Fruit fly (Drosophila melanogaster) whole organism, embryonic: Measurements from ENCODE around the gene CG13921.

Source experiments
- ATbp ChIP-seq: fragments of 200-800 bp; sonication (Bioruptor generic); optimal IDR thresholded peaks from 2 replicates; lab custom pipeline; 2017; ENCODE audit warnings: missing biosample characterization, mild to moderate bottlenecking, missing genetic modification characterization, missing genetic modification reagents
- Atf3 ChIP-seq: fragments of 200-800 bp; sonication (Bioruptor generic); optimal IDR thresholded peaks from 3 replicates; lab custom pipeline; 2016; ENCODE audit warnings: missing biosample characterization, missing genetic modification characterization
- CG10274 ChIP-seq: fragments of 200-800 bp; sonication (Bioruptor generic); optimal IDR thresholded peaks from 3 replicates; lab custom pipeline; 2017; ENCODE audit warnings: missing biosample characterization, mild to moderate bottlenecking, missing genetic modification characterization
- CG10543 ChIP-seq: fragments of 200-800 bp; sonication (Bioruptor generic); optimal IDR thresholded peaks from 3 replicates; lab custom pipeline; 2017; ENCODE audit warnings: missing biosample characterization, mild to moderate bottlenecking, missing genetic modification characterization, moderate library complexity
- CG10654 ChIP-seq: fragments of 200-800 bp; sonication (Bioruptor generic); optimal IDR thresholded peaks from 2 replicates; lab custom pipeline; 2016; ENCODE audit warnings: missing biosample characterization, missing genetic modification characterization
- CG11247 ChIP-seq: fragments of 200-800 bp; sonication (Bioruptor generic); IDR thresholded peaks from 2 replicates; pipeline ENCODE4 v1.3.6; 2022; ENCODE audit warnings: missing biosample characterization, missing genetic modification characterization
- CG12071 ChIP-seq: fragments of 200-800 bp; sonication (Bioruptor generic); optimal IDR thresholded peaks from 3 replicates; lab custom pipeline; 2018; ENCODE audit warnings: missing biosample characterization, mild to moderate bottlenecking, missing genetic modification characterization
- CG1233 ChIP-seq: fragments of 200-800 bp; sonication (Bioruptor generic); optimal IDR thresholded peaks from 4 replicates; lab custom pipeline; 2018; ENCODE audit warnings: missing biosample characterization, mild to moderate bottlenecking, missing genetic modification characterization
- CG14050 ChIP-seq: fragments of 200-800 bp; sonication (Bioruptor generic); IDR thresholded peaks from 3 replicates; pipeline ENCODE4 v1.3.6; 2022; ENCODE audit warnings: missing biosample characterization, missing genetic modification characterization
- CG15011 ChIP-seq: fragments of 200-800 bp; sonication (Bioruptor generic); optimal IDR thresholded peaks from 3 replicates; lab custom pipeline; 2018; ENCODE audit warnings: missing biosample characterization, mild to moderate bottlenecking, missing genetic modification characterization
- CG17612 ChIP-seq: fragments of 200-800 bp; sonication (Bioruptor generic); IDR thresholded peaks from 2 replicates; pipeline ENCODE4 v1.3.6; 2022; ENCODE audit warnings: missing biosample characterization, missing genetic modification characterization
- CG18011 ChIP-seq: fragments of 200-800 bp; sonication (Bioruptor generic); optimal IDR thresholded peaks from 2 replicates; lab custom pipeline; 2017; ENCODE audit warnings: missing biosample characterization, missing genetic modification characterization, mild to moderate bottlenecking, moderate library complexity, missing genotype
- CG2889 ChIP-seq: fragments of 200-800 bp; sonication (Bioruptor generic); IDR thresholded peaks from 3 replicates; pipeline ENCODE4 v1.3.6; 2022; ENCODE audit warnings: missing biosample characterization, missing genetic modification characterization
- CG33213 ChIP-seq: fragments of 200-800 bp; sonication (Bioruptor generic); optimal IDR thresholded peaks from 3 replicates; lab custom pipeline; 2016; ENCODE audit warnings: missing biosample characterization, missing genetic modification characterization
- CG34422 ChIP-seq: fragments of 200-800 bp; sonication (Bioruptor generic); IDR thresholded peaks from 3 replicates; pipeline ENCODE4 v1.3.6; 2022; ENCODE audit warnings: missing biosample characterization, missing genetic modification characterization
- CG4707 ChIP-seq: fragments of 200-800 bp; sonication (Bioruptor generic); optimal IDR thresholded peaks from 2 replicates; lab custom pipeline; 2018; ENCODE audit warnings: missing biosample characterization, mild to moderate bottlenecking, missing genetic modification characterization, moderate library complexity
- CG4854 ChIP-seq: fragments of 200-800 bp; sonication (Bioruptor generic); optimal IDR thresholded peaks from 2 replicates; lab custom pipeline; 2016; ENCODE audit warnings: missing biosample characterization, missing genetic modification characterization, inconsistent platforms
- CG8944 ChIP-seq: fragments of 200-800 bp; sonication (Bioruptor generic); optimal IDR thresholded peaks from 3 replicates; lab custom pipeline; 2016; ENCODE audit warnings: missing biosample characterization, missing genetic modification characterization
- CG9727 ChIP-seq: fragments of 200-800 bp; sonication (Bioruptor generic); optimal IDR thresholded peaks from 3 replicates; lab custom pipeline; 2017; ENCODE audit warnings: missing biosample characterization, mild to moderate bottlenecking, missing genetic modification characterization
- CG9932 ChIP-seq: fragments of 200-800 bp; sonication (Bioruptor generic); IDR thresholded peaks from 2 replicates; pipeline ENCODE4 v1.3.6; 2022; ENCODE audit warnings: missing biosample characterization, missing genetic modification characterization
- Gsc ChIP-seq: fragments of 200-800 bp; sonication (Bioruptor generic); IDR thresholded peaks from 2 replicates; pipeline ENCODE4 v1.3.6; 2022; ENCODE audit warnings: missing biosample characterization, missing genetic modification characterization
- H2.0 ChIP-seq: fragments of 200-800 bp; sonication (Bioruptor generic); IDR thresholded peaks from 2 replicates; pipeline ENCODE4 v1.3.6; 2022; ENCODE audit warnings: missing biosample characterization, missing genetic modification characterization
- HLH54F ChIP-seq: fragments of 200-800 bp; sonication (Bioruptor generic); optimal IDR thresholded peaks from 3 replicates; lab custom pipeline; 2016; ENCODE audit warnings: missing biosample characterization, missing genetic modification characterization
- Hr39 ChIP-seq: fragments of >200 bp; optimal IDR thresholded peaks from 2 replicates; lab custom pipeline; 2017
- MESR4 ChIP-seq: fragments of 200-800 bp; sonication (Bioruptor generic); optimal IDR thresholded peaks from 2 replicates; lab custom pipeline; 2018; ENCODE audit warnings: missing biosample characterization, mild to moderate bottlenecking, missing genetic modification characterization, moderate library complexity
- Med ChIP-seq: fragments of 200-800 bp; sonication (Bioruptor generic); peaks from one replicate; lab custom pipeline; 2016; ENCODE audit warnings: missing biosample characterization, missing genetic modification characterization, mild to moderate bottlenecking, inconsistent platforms, moderate library complexity
- NC2β ChIP-seq: fragments of 200-800 bp; sonication (Bioruptor generic); optimal IDR thresholded peaks from 2 replicates; lab custom pipeline; 2016; ENCODE audit warnings: missing biosample characterization, missing genetic modification characterization
- Rx ChIP-seq: fragments of 200-800 bp; sonication (Bioruptor generic); IDR thresholded peaks from 2 replicates; pipeline ENCODE4 v1.3.6; 2022; ENCODE audit warnings: missing biosample characterization, missing genetic modification characterization
- ase ChIP-seq: fragments of 200-800 bp; sonication (Bioruptor generic); IDR thresholded peaks from 3 replicates; pipeline ENCODE4 v1.3.6; 2022; ENCODE audit warnings: missing biosample characterization, missing genetic modification characterization
- bigmax ChIP-seq: fragments of 200-800 bp; sonication (Bioruptor generic); optimal IDR thresholded peaks from 2 replicates; lab custom pipeline; 2018; ENCODE audit warnings: missing biosample characterization, mild to moderate bottlenecking, missing genetic modification characterization
- bowl ChIP-seq: fragments of 200-800 bp; sonication (Bioruptor generic); IDR thresholded peaks from 2 replicates; pipeline ENCODE4 v1.3.6; 2022; ENCODE audit warnings: missing biosample characterization, missing genetic modification characterization
- caup ChIP-seq: fragments of 200-800 bp; sonication (Bioruptor generic); optimal IDR thresholded peaks from 3 replicates; lab custom pipeline; 2017; ENCODE audit warnings: missing biosample characterization, mild to moderate bottlenecking, missing genetic modification characterization, moderate library complexity; ENCODE audit not compliant: severe bottlenecking
- chif ChIP-seq, 2 experiments: fragments of 200-800 bp; sonication (Bioruptor generic); optimal IDR thresholded peaks; 3 replicates each; lab custom pipeline; 2016; ENCODE audit warnings: missing biosample characterization in 2 of 2, missing genetic modification characterization in 2 of 2
- dpn ChIP-seq, 2 experiments: fragments of 200-800 bp; sonication (Bioruptor generic); optimal IDR thresholded peaks; 3 replicates each; lab custom pipeline; 2016; ENCODE audit warnings: missing biosample characterization in 2 of 2, missing genetic modification characterization in 2 of 2
- dysf ChIP-seq: fragments of 200-800 bp; sonication (Bioruptor generic); IDR thresholded peaks from 3 replicates; pipeline ENCODE4 v1.3.6; 2022; ENCODE audit warnings: missing biosample characterization, missing genetic modification characterization
- fru ChIP-seq: fragments of >200 bp; optimal IDR thresholded peaks from 2 replicates; lab custom pipeline; 2017
- gsb-n ChIP-seq: fragments of 200-800 bp; sonication (Bioruptor generic); optimal IDR thresholded peaks from 3 replicates; lab custom pipeline; 2018; ENCODE audit warnings: missing biosample characterization, mild to moderate bottlenecking, missing genetic modification characterization
- lmd ChIP-seq: fragments of 200-800 bp; sonication (Bioruptor generic); IDR thresholded peaks from 2 replicates; pipeline ENCODE4 v1.3.6; 2022; ENCODE audit warnings: missing biosample characterization, missing genetic modification characterization
- phol ChIP-seq: fragments of 200-800 bp; sonication (Bioruptor generic); optimal IDR thresholded peaks from 3 replicates; lab custom pipeline; 2018; ENCODE audit warnings: missing biosample characterization, mild to moderate bottlenecking, missing genetic modification characterization, moderate library complexity
- prd ChIP-seq, 3 experiments: fragments of >200 bp in 2 of 3; fragments of 200-800 bp in 1 of 3; sonication (Bioruptor generic) in 1 of 3; optimal IDR thresholded peaks in 2 of 3; IDR thresholded peaks in 1 of 3; 2 replicates in 2 of 3; 3 replicates in 1 of 3; pipeline versions ENCODE4 v1.3.6 to Lab custom; 2017 to 2022; ENCODE audit warnings: missing biosample characterization in 1 of 3, missing genetic modification characterization in 1 of 3
- psq ChIP-seq: fragments of 200-800 bp; sonication (Bioruptor generic); optimal IDR thresholded peaks from 2 replicates; lab custom pipeline; 2017; ENCODE audit warnings: missing biosample characterization, missing genetic modification characterization
- pzg ChIP-seq: fragments of 200-800 bp; sonication (Bioruptor generic); optimal IDR thresholded peaks from 3 replicates; lab custom pipeline; 2018; ENCODE audit warnings: missing biosample characterization, mild to moderate bottlenecking, missing genetic modification characterization, moderate library complexity
- sc ChIP-seq, 3 experiments: fragments of >200 bp in 2 of 3; fragments of 200-800 bp in 1 of 3; sonication (Bioruptor generic) in 1 of 3; optimal IDR thresholded peaks; 2 replicates in 2 of 3; 3 replicates in 1 of 3; lab custom pipeline; 2017; ENCODE audit warnings: mild to moderate bottlenecking in 1 of 3, missing biosample characterization in 1 of 3, missing genetic modification characterization in 1 of 3, missing genetic modification reagents in 1 of 3
- sima ChIP-seq: fragments of 200-800 bp; sonication (Bioruptor generic); optimal IDR thresholded peaks from 2 replicates; lab custom pipeline; 2016; ENCODE audit warnings: missing biosample characterization, missing genetic modification characterization
- sisA ChIP-seq: fragments of 200-800 bp; sonication (Bioruptor generic); IDR thresholded peaks from 2 replicates; pipeline ENCODE4 v1.3.6; 2022; ENCODE audit warnings: missing biosample characterization, missing genetic modification characterization
- tup ChIP-seq: fragments of 200-800 bp; sonication (Bioruptor generic); optimal IDR thresholded peaks from 2 replicates; lab custom pipeline; 2016; ENCODE audit warnings: missing biosample characterization, mild to moderate bottlenecking, missing genetic modification characterization, moderate library complexity
- unc-4 ChIP-seq: fragments of 200-800 bp; sonication (Bioruptor generic); IDR thresholded peaks from 2 replicates; pipeline ENCODE4 v1.3.6; 2022; ENCODE audit warnings: missing biosample characterization, missing genetic modification characterization; ENCODE audit not compliant: partially characterized antibody
- yki ChIP-seq: fragments of >200 bp; optimal IDR thresholded peaks from 3 replicates; lab custom pipeline; 2018
- zen2 ChIP-seq: fragments of 200-800 bp; sonication (Bioruptor generic); IDR thresholded peaks from 3 replicates; pipeline ENCODE4 v1.3.6; 2022; ENCODE audit warnings: missing biosample characterization, missing genetic modification characterization; ENCODE audit not compliant: partially characterized antibody
- zf30C ChIP-seq: fragments of 200-800 bp; sonication (Bioruptor generic); optimal IDR thresholded peaks from 3 replicates; lab custom pipeline; 2018; ENCODE audit warnings: missing biosample characterization, mild to moderate bottlenecking, missing genetic modification characterization

Gene CG13921

DNA sequence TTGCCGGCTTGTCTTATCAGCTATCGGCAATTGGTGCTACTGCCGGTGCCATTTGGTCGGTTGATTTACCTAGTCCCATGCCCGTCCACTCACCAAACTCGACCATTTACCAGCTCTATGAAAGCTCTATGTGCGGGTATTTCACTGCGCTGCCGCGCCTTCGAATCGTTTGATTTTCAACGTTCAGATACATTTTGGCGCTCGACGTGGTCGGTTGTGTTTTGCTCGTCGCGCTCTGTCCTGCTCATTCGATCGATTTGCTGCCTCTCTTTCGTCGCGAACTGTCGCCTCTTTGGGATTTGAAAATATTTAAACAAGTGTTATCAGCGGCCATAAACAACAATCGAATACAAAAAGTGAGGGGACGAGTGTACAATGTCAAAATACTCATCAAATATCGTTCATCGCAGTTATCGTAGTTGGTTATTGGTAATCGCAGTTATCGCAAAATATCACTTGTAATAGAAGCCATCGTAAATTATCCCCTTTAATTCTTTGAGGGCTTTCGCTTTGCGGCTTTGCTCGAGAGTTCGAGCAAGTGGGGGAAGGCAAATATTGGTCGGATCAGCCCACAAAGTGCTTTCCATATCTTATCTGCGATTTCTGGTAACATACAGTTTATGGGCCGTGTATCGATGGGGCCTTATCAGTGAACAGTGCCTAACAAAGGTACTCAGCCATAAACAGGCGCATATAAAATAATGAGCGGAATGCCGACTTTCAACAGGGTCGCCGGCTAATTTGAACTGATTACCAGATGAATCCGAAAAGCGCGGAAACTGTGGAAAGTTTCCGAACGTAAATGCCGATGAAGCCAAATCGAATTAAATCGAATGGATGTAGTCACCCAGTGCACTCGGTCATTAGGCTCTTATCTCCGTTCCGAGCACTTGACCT, 4.8 kb upstream of the CG13921 start (continued):
- TF ChIP-seq prd (optimal IDR thresholded peaks at IDR 0.05; lab: Kevin White, UChicago) (no peak), prd (GFP tag; IDR thresholded peaks at IDR 0.05; lab: Robert Waterston, UW) (0 out of 3 replicates have a peak, but pooled peaks have one; percentile 3), CG1233 (GFP tag; lab: Kevin White, UChicago) (no peak), gsb-n (tag; lab: Kevin White, UChicago) (no peak), Med (GFP tag; lab: Kevin White, UChicago) (peak; percentile 85), fru (no peak), CG8944 (GFP tag; lab: Kevin White, UChicago) (no peak), CG2889 (GFP tag; lab: Robert Waterston, UW) (no peak), phol (tag; lab: Kevin White, UChicago) (no peak), MESR4 (GFP tag; lab: Kevin White, UChicago) (no peak), CG33213 (GFP tag; lab: Kevin White, UChicago) (no peak), CG14050 (GFP tag; lab: Robert Waterston, UW) (no peak), Rx (no peak), NC2β (GFP tag; lab: Kevin White, UChicago) (no peak), CG10543 (peak; percentile 75), caup (GFP tag; lab: Kevin White, UChicago) (no peak), pzg (no peak), H2.0 (GFP tag; lab: Robert Waterston, UW) (no peak), CG17612 (GFP tag; lab: Robert Waterston, UW) (no peak), unc-4 (GFP tag; lab: Robert Waterston, UW) (no peak), chif (GFP tag; optimal IDR thresholded peaks at IDR 0.05; lab: Kevin White, UChicago) (no peak), bowl (GFP tag; lab: Robert Waterston, UW) (no peak), CG10274 (GFP tag; lab: Kevin White, UChicago) (no peak), CG11247 (GFP tag; lab: Robert Waterston, UW) (no peak), CG10654 (GFP tag; lab: Kevin White, UChicago) (no peak), ATbp (GFP tag; lab: Kevin White, UChicago) (no peak), Hr39 (lab: Kevin White, UChicago) (no peak), Gsc (GFP tag; lab: Robert Waterston, UW) (no peak), sisA (GFP tag; lab: Robert Waterston, UW) (no peak), HLH54F (GFP tag; lab: Kevin White, UChicago) (no peak), CG4707 (GFP tag; lab: Kevin White, UChicago) (no peak), lmd (GFP tag; lab: Robert Waterston, UW) (no peak), ase (no peak), CG9932 (GFP tag; lab: Robert Waterston, UW) (no peak), sima (GFP tag; lab: Kevin White, UChicago) (no peak), Atf3 (no peak), CG15011 (GFP tag; lab: Kevin White, UChicago) (no peak), CG12071 (GFP tag; lab: Kevin White, UChicago) (no peak), CG18011 (GFP tag; lab: Kevin White, UChicago) (no peak), psq (GFP tag; lab: Kevin White, UChicago) (no peak), dpn (GFP tag; optimal IDR thresholded peaks at IDR 0.05; lab: Kevin White, UChicago) (no peak), tup (no peak), zf30C (GFP tag; lab: Kevin White, UChicago) (no peak), dysf (GFP tag; lab: Robert Waterston, UW) (no peak), CG4854 (no peak), CG9727 (GFP tag; lab: Kevin White, UChicago) (no peak), sc (optimal IDR thresholded peaks at IDR 0.05; lab: Kevin White, UChicago) (no peak), sc (GFP tag; optimal IDR thresholded peaks at IDR 0.05; lab: Kevin White, UChicago) (no peak), CG34422 (GFP tag; lab: Robert Waterston, UW) (no peak), bigmax (GFP tag; lab: Kevin White, UChicago) (no peak), zen2 (GFP tag; lab: Robert Waterston, UW) (no peak), yki (no peak)
